Fruit fly (Drosophila melanogaster) whole organism: ENCODE results near the gene CG42718.

Experiments
- Dll ChIP-seq: fragments of >200 bp; optimal IDR thresholded peaks from 2 replicates; lab custom pipeline; 2017
- usp ChIP-seq: fragments of >200 bp; optimal IDR thresholded peaks from 2 replicates; lab custom pipeline; 2017; ENCODE audit warnings: missing biosample characterization, missing genetic modification characterization, mixed read lengths

DNA sequence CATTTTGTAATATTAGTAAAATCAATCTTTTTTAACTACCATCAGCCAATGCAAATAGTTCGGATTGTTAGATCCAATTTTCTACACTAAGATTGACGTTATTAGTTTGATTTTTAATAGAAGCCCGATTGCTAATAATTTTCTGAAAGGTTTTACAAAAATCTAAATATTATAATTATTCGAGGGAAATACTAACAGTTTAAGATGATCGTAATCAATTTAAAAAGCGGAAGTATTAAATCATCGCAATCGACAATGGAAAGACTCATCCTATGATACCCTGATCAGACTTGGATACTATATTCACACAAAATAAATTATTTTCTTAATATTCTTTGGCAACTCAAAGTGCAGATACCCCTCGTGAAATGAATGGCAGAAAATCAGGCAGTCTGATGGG lies 36.8 kb upstream of the CG42718 start:
- no peak for TF ChIP-seq Dll (lab: Kevin White, UChicago)
- TF ChIP-seq usp (GFP tag; lab: Kevin White, UChicago): no peak
